Worm (Caenorhabditis elegans) whole organism, mixed stage, embryonic: ENCODE results near the gene srx-12.

Experiments used
- lsy-2 ChIP-seq: fragments of 150-350 bp; optimal IDR thresholded peaks from 2 replicates; lab custom pipeline; 2014; ENCODE audit warnings: missing biosample characterization, missing genetic modification characterization
- nhr-12 ChIP-seq: fragments of 150-350 bp; optimal IDR thresholded peaks from 2 replicates; lab custom pipeline; 2014; ENCODE audit warnings: missing biosample characterization, missing genetic modification characterization
- nhr-237 ChIP-seq: fragments of 150-350 bp; optimal IDR thresholded peaks from 2 replicates; lab custom pipeline; 2014; ENCODE audit warnings: missing biosample characterization, missing genetic modification characterization
- nhr-28 ChIP-seq: fragments of 150-350 bp; optimal IDR thresholded peaks from 2 replicates; lab custom pipeline; 2014; ENCODE audit warnings: missing biosample characterization, missing genetic modification characterization
- sptf-1 ChIP-seq: sonication (generic microtip); optimal IDR thresholded peaks from 2 replicates; lab custom pipeline; 2017; ENCODE audit warnings: mild to moderate bottlenecking, missing genetic modification characterization, moderate library complexity, missing compliant biosample characterization

DNA sequence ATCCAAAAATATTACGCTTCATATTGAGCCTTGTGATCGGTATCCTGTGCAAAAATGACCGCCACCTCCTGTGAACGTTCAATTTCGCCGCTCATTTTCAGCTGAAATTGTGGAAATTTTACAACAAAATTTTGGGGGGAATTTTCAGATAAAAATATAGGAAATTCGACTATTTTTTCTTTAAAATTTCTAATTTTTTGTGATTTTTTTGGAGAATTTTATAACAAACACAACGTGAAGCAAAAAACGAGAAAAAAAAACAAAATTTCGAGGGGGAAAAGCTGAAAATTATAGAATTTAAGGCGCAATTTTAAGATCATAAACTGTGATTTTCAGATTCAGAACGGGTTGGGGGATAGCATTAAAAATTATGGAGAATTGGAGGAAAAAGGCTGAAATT, 41.1 kb downstream of the srx-12 start, which contains the start of gene csn-4:
- no peak for TF ChIP-seq lsy-2 (tag; lab: Kevin White, UChicago)
- no peak for TF ChIP-seq nhr-12
- no peak for TF ChIP-seq nhr-28 (tag; lab: Kevin White, UChicago)
- no peak for TF ChIP-seq sptf-1 (tag; lab: Kevin White, UChicago)
- TF ChIP-seq nhr-237 (tag; lab: Kevin White, UChicago) = no peak
